Fruit fly (Drosophila melanogaster): ENCODE data around the gene CG17129.

The CG17129 gene

dm6 chr3L:648155-649024 lies 31.7 kb downstream of the CG17129 start, which contains the start of gene Gale (continued):
- TF ChIP-seq bbx (GFP tag; IDR thresholded peaks at IDR 0.05; ENCODE audit: partially characterized antibody), result peak; percentile 74
- peak; percentile 49; the same call in 2 of the 3 replicates for TF ChIP-seq Doc3 (GFP tag; IDR thresholded peaks at IDR 0.05; ENCODE audit: partially characterized antibody)
- TF ChIP-seq CG13624 (GFP tag; optimal IDR thresholded peaks at IDR 0.05), result peak; percentile 46
- peak; percentile 49 for TF ChIP-seq CG12104 (GFP tag; optimal IDR thresholded peaks at IDR 0.05)
- 0 out of 2 replicates have a peak, but pooled peaks have one; percentile 13 for TF ChIP-seq ranshi (GFP tag; IDR thresholded peaks at IDR 0.05)
- no peak for TF ChIP-seq CG12155 (GFP tag; optimal IDR thresholded peaks at IDR 0.05)
- TF ChIP-seq CG16813 (GFP tag; IDR thresholded peaks at IDR 0.05; ENCODE audit: partially characterized antibody), result peak; percentile 65
- TF ChIP-seq al (GFP tag; IDR thresholded peaks at IDR 0.05), result peak; percentile 10; the same call in 1 of the 2 replicates
- 0 out of 3 replicates have a peak, but pooled peaks have one; percentile 12 for TF ChIP-seq CG7963 (GFP tag; IDR thresholded peaks at IDR 0.05; ENCODE audit: partially characterized antibody)
- no peak for TF ChIP-seq Fer2 (tag; optimal IDR thresholded peaks at IDR 0.05)
- no peak; the same call in 1 of the 2 replicates for TF ChIP-seq gsb (GFP tag; IDR thresholded peaks at IDR 0.05)
- peak; percentile 73 for TF ChIP-seq Jarid2 (GFP tag; optimal IDR thresholded peaks at IDR 0.05)
- TF ChIP-seq bab2 (GFP tag; optimal IDR thresholded peaks at IDR 0.05), result peak; percentile 68
- peak; percentile 11 for TF ChIP-seq mirr (GFP tag; optimal IDR thresholded peaks at IDR 0.05)
- peak; percentile 66 for TF ChIP-seq BEAF-32 (GFP tag; optimal IDR thresholded peaks at IDR 0.05)
- peak; percentile 30 for TF ChIP-seq Dad (GFP tag; optimal IDR thresholded peaks at IDR 0.05)
- TF ChIP-seq nom (GFP tag; optimal IDR thresholded peaks at IDR 0.05), result peak; percentile 72
- peak; percentile 55 for TF ChIP-seq Rfx (GFP tag; IDR thresholded peaks at IDR 0.05)
- TF ChIP-seq slbo (GFP tag; IDR thresholded peaks at IDR 0.05), result peak; percentile 20; the same call in 1 of the 2 replicates
- no peak for TF ChIP-seq CkIIα-i1 (GFP tag; IDR thresholded peaks at IDR 0.05)
- peak; percentile 70 for TF ChIP-seq sd (tag; optimal IDR thresholded peaks at IDR 0.05)
- peak; percentile 65 for TF ChIP-seq Sin3A (optimal IDR thresholded peaks at IDR 0.05)
- peak; percentile 65 for TF ChIP-seq CG9727 (GFP tag; optimal IDR thresholded peaks at IDR 0.05)
- TF ChIP-seq pzg (GFP tag; optimal IDR thresholded peaks at IDR 0.05), result peak; percentile 70
- TF ChIP-seq chinmo (GFP tag; IDR thresholded peaks at IDR 0.05; ENCODE audit: partially characterized antibody), result peak; percentile 97
- peak; percentile 40 for TF ChIP-seq CG4424 (GFP tag; optimal IDR thresholded peaks at IDR 0.05)
- peak; percentile 4; the same call in 1 of the 2 replicates for TF ChIP-seq Ada2b (GFP tag; IDR thresholded peaks at IDR 0.05)
- TF ChIP-seq exex (tag; optimal IDR thresholded peaks at IDR 0.05), result peak; percentile 32
- no peak for TF ChIP-seq Poxn (GFP tag; IDR thresholded peaks at IDR 0.05)
- peak; percentile 7; the same call in 1 of the 2 replicates for TF ChIP-seq Adf1 (GFP tag; IDR thresholded peaks at IDR 0.05)
- no peak for TF ChIP-seq Hr51 (GFP tag; optimal IDR thresholded peaks at IDR 0.05)
- peak; percentile 26 for TF ChIP-seq CG12769 (tag; optimal IDR thresholded peaks at IDR 0.05)
- TF ChIP-seq HLH3B (GFP tag; IDR thresholded peaks at IDR 0.05), result peak; percentile 20; the same call in 1 of the 2 replicates
- peak; percentile 65 for TF ChIP-seq sens (GFP tag)
- TF ChIP-seq Deaf1 (tag; optimal IDR thresholded peaks at IDR 0.05), result peak; percentile 47
- TF ChIP-seq Fer1 (GFP tag; optimal IDR thresholded peaks at IDR 0.05), result peak; percentile 24
- peak; percentile 60; the same call in 1 of the 2 replicates for TF ChIP-seq hbn (GFP tag; IDR thresholded peaks at IDR 0.05; ENCODE audit: partially characterized antibody)
- TF ChIP-seq Dll (GFP tag; IDR thresholded peaks at IDR 0.05; ENCODE audit: partially characterized antibody), result peak; percentile 74; the same call in 3 of the 4 replicates
- TF ChIP-seq Eip74EF (GFP tag; optimal IDR thresholded peaks at IDR 0.05), result peak in 1 of 2 experiments; percentile 62
- TF ChIP-seq CG42726 (GFP tag; IDR thresholded peaks at IDR 0.05; ENCODE audit: partially characterized antibody), result peak; percentile 45; the same call in 1 of the 2 replicates
- no peak for TF ChIP-seq CG8290 (GFP tag; optimal IDR thresholded peaks at IDR 0.05)
- TF ChIP-seq CG8290 (tag; optimal IDR thresholded peaks at IDR 0.05), result peak in 1 of 2 experiments; percentile 18
- no peak for TF ChIP-seq Elba2 (GFP tag; optimal IDR thresholded peaks at IDR 0.05)
- TF ChIP-seq Stat92E (GFP tag; optimal IDR thresholded peaks at IDR 0.05), result no peak
- TF ChIP-seq inv (GFP tag; IDR thresholded peaks at IDR 0.05; ENCODE audit: partially characterized antibody), result peak; percentile 43; the same call in 1 of the 2 replicates
- peak; percentile 60; the same call in 2 of the 3 replicates for TF ChIP-seq CG34224 (GFP tag; IDR thresholded peaks at IDR 0.05; ENCODE audit: partially characterized antibody)
